Worm (Caenorhabditis elegans): ENCODE measurements around the gene C33H5.16.

ce11 chrIV:7830151-7830550 is 27.0 kb upstream of the C33H5.16 start, which contains the start of gene mvb-12:
- no peak for TF ChIP-seq ama-1 (optimal IDR thresholded peaks at IDR 0.05)
- TF ChIP-seq pqm-1 (tag; optimal IDR thresholded peaks at IDR 0.05): peak; percentile 4
- no peak for TF ChIP-seq snpc-4 (tag; optimal IDR thresholded peaks at IDR 0.05)
- no peak for TF ChIP-seq unc-39 (tag; optimal IDR thresholded peaks at IDR 0.05)
- TF ChIP-seq nhr-77 (tag; optimal IDR thresholded peaks at IDR 0.05): no peak
- no peak for TF ChIP-seq nhr-10 (tag; optimal IDR thresholded peaks at IDR 0.05)
- TF ChIP-seq pha-4 (GFP tag; IDR thresholded peaks at IDR 0.05): no peak
- TF ChIP-seq pha-4 (tag; optimal IDR thresholded peaks at IDR 0.05): no peak
- TF ChIP-seq zip-2 (tag; optimal IDR thresholded peaks at IDR 0.05): no peak
- TF ChIP-seq nhr-28 (tag; optimal IDR thresholded peaks at IDR 0.05): peak; percentile 7
- no peak for TF ChIP-seq zip-11 (GFP tag; IDR thresholded peaks at IDR 0.05)
- TF ChIP-seq lsy-2 (tag; optimal IDR thresholded peaks at IDR 0.05): peak in 1 of 2 experiments; percentile 49
- no peak for TF ChIP-seq nhr-11 (tag; optimal IDR thresholded peaks at IDR 0.05)
- TF ChIP-seq F37D6.2 (tag; optimal IDR thresholded peaks at IDR 0.05): no peak
- no peak for TF ChIP-seq ZK546.5 (tag; optimal IDR thresholded peaks at IDR 0.05)
